Worm (Caenorhabditis elegans) whole organism, midembryonic: Measurements from ENCODE around the gene acr-15.

Source experiments
- T22C8.4 ChIP-seq: fragments of 200-800 bp; sonication (Bioruptor generic); IDR thresholded peaks from 2 replicates; pipeline ENCODE4 v1.3.6; 2022; ENCODE audit warnings: missing genetic modification characterization, missing compliant biosample characterization
- cog-1 ChIP-seq: sonication (generic microtip); optimal IDR thresholded peaks from 2 replicates; lab custom pipeline; 2016; ENCODE audit warnings: missing genetic modification characterization, missing compliant biosample characterization
- flt-1 ChIP-seq: fragments of 200-800 bp; sonication (Bioruptor generic); IDR thresholded peaks from 2 replicates; pipeline ENCODE4 v1.3.6; 2022; ENCODE audit warnings: missing genetic modification characterization, missing compliant biosample characterization
- med-1 ChIP-seq: sonication (generic microtip); optimal IDR thresholded peaks from 2 replicates; lab custom pipeline; 2017; ENCODE audit warnings: missing genetic modification characterization, mild to moderate bottlenecking, missing compliant biosample characterization, antibody characterized with exemption, missing genetic modification reagents; ENCODE audit not compliant: insufficient read depth
- ztf-29 ChIP-seq: fragments of 200-800 bp; sonication (Bioruptor generic); IDR thresholded peaks from 2 replicates; pipeline ENCODE4 v1.3.6; 2022; ENCODE audit warnings: missing genetic modification reagents, missing genetic modification characterization, missing compliant biosample characterization

DNA sequence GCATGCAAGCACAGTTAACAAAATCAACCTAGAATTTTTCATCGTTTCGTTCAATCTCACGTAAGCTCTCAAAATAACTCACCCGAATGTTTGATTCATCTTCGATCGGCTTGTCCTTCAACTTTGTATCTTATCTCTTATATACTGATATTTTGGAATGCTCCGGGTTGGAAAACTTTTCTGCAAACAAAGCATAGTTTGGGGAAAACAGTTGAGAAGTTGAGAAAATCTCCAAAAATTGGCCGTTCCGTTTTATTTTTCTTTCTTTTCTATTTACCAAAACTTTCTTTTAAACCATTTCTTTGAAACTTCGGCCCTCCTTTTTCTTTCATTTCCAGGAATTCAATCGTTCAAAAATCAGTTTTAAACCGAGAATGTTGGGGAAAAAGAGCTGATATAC, 50.1 kb downstream of the acr-15 start, which contains the start of gene F41E6.15:
- TF ChIP-seq med-1 (GFP tag; lab: Kevin White, UChicago) = no peak
- TF ChIP-seq cog-1 (tag; lab: Kevin White, UChicago) = no peak
- TF ChIP-seq flt-1 (GFP tag; lab: Robert Waterston, UW) = no peak
- no peak for TF ChIP-seq ztf-29
- no peak for TF ChIP-seq T22C8.4 (GFP tag; lab: Robert Waterston, UW)
